Worm (Caenorhabditis elegans) whole organism, early embryonic: ENCODE measurements around the gene C25E10.13.

ENCODE experiments used
- B0310.2 ChIP-seq: sonication (generic microtip); optimal IDR thresholded peaks from 2 replicates; lab custom pipeline; 2016; ENCODE audit warnings: mild to moderate bottlenecking, missing genetic modification characterization, missing compliant biosample characterization
- F13C5.2 ChIP-seq: sonication (generic microtip); optimal IDR thresholded peaks from 2 replicates; lab custom pipeline; 2017; ENCODE audit warnings: mild to moderate bottlenecking, missing genetic modification characterization, inconsistent platforms, missing compliant biosample characterization
- ama-1 ChIP-seq: fragments of 150-350 bp; optimal IDR thresholded peaks from 2 replicates; lab custom pipeline; 2014
- flt-1 ChIP-seq: fragments of 200-800 bp; sonication (Bioruptor generic); IDR thresholded peaks from 2 replicates; pipeline ENCODE4 v1.3.6; 2022; ENCODE audit warnings: missing genetic modification characterization, missing compliant biosample characterization
- hmbx-1 ChIP-seq: sonication (generic microtip); optimal IDR thresholded peaks from 2 replicates; lab custom pipeline; 2016; ENCODE audit warnings: mild to moderate bottlenecking, missing genetic modification characterization, missing compliant biosample characterization
- hnd-1 ChIP-seq: sonication (generic microtip); optimal IDR thresholded peaks from 2 replicates; lab custom pipeline; 2016; ENCODE audit warnings: missing genetic modification characterization, missing compliant biosample characterization
- tbx-11 ChIP-seq: fragments of 200-800 bp; sonication (Bioruptor generic); IDR thresholded peaks from 2 replicates; pipeline ENCODE4 v1.3.6; 2022; ENCODE audit warnings: missing genetic modification characterization, missing compliant biosample characterization
- tbx-37 ChIP-seq: fragments of 200-800 bp; sonication (Bioruptor generic); conservative IDR thresholded peaks from 2 replicates; pipeline ENCODE4 v1.3.6; 2022; ENCODE audit warnings: missing genetic modification reagents, missing genetic modification characterization, missing compliant biosample characterization

ce11 chrV:9044871-9045270 lies 14.7 kb upstream of the C25E10.13 start, which contains the start of gene nhr-30:
- TF ChIP-seq ama-1 (lab: Kevin White, UChicago) (no peak), flt-1 (GFP tag; lab: Robert Waterston, UW) (no peak), F13C5.2 (tag; lab: Kevin White, UChicago) (no peak), B0310.2 (tag; lab: Kevin White, UChicago) (no peak), hmbx-1 (tag; lab: Kevin White, UChicago) (no peak), hnd-1 (tag; lab: Kevin White, UChicago) (no peak), tbx-37 (GFP tag; lab: Robert Waterston, UW) (no peak), tbx-11 (GFP tag; lab: Robert Waterston, UW) (no peak)
